Worm (Caenorhabditis elegans) whole organism, L4 larva: Measurements from ENCODE around the gene C25G4.17.

Experiments
- Y48G9A.11 ChIP-seq: fragments of 200-800 bp; sonication (Bioruptor generic); IDR thresholded peaks from 2 replicates; pipeline ENCODE4 v1.3.6; 2022; ENCODE audit warnings: missing genetic modification reagents, missing genetic modification characterization, missing compliant biosample characterization
- ceh-20 ChIP-seq: fragments of 200-800 bp; sonication (Bioruptor generic); IDR thresholded peaks from 2 replicates; pipeline ENCODE4 v1.3.6; 2022; ENCODE audit warnings: missing genetic modification reagents, missing genetic modification characterization, missing compliant biosample characterization
- ceh-44 ChIP-seq: fragments of 200-800 bp; sonication (Bioruptor generic); IDR thresholded peaks from 2 replicates; pipeline ENCODE4 v1.3.6; 2022; ENCODE audit warnings: missing genetic modification reagents, missing genetic modification characterization, missing compliant biosample characterization
- ceh-82 ChIP-seq: sonication (generic microtip); optimal IDR thresholded peaks from 2 replicates; lab custom pipeline; 2017; ENCODE audit warnings: missing biosample characterization, missing genetic modification characterization
- dmd-9 ChIP-seq: fragments of 200-800 bp; sonication (Bioruptor generic); IDR thresholded peaks from 2 replicates; pipeline ENCODE4 v1.3.6; 2022; ENCODE audit warnings: missing genetic modification reagents, missing genetic modification characterization, missing compliant biosample characterization
- hif-1 ChIP-seq, 2 experiments: sonication (generic microtip); optimal IDR thresholded peaks; 2 replicates each; lab custom pipeline; 2016 to 2017; ENCODE audit warnings: missing compliant biosample characterization in 2 of 2, missing genetic modification characterization in 2 of 2, missing genetic modification reagents in 2 of 2, missing genotype in 2 of 2, mild to moderate bottlenecking in 1 of 2
- jun-1 ChIP-seq: fragments of 150-350 bp; optimal IDR thresholded peaks from 2 replicates; lab custom pipeline; 2014; ENCODE audit warnings: missing biosample characterization, missing genetic modification reagents, missing genetic modification characterization
- lin-1 ChIP-seq: fragments of 200-800 bp; sonication (Bioruptor generic); IDR thresholded peaks from 2 replicates; pipeline ENCODE4 v1.3.6; 2022; ENCODE audit warnings: missing genetic modification reagents, missing genetic modification characterization, missing compliant biosample characterization
- madf-5 ChIP-seq, 2 experiments: fragments of 200-800 bp; sonication (Bioruptor generic); IDR thresholded peaks; 2 replicates each; pipeline ENCODE4 v1.3.6; 2022; ENCODE audit warnings: missing compliant biosample characterization in 2 of 2, missing genetic modification characterization in 2 of 2
- nhr-11 ChIP-seq: fragments of 150-350 bp; optimal IDR thresholded peaks from 2 replicates; lab custom pipeline; 2014; ENCODE audit warnings: missing biosample characterization, missing genetic modification characterization
- nhr-6 ChIP-seq: fragments of 150-350 bp; optimal IDR thresholded peaks from 2 replicates; lab custom pipeline; 2014; ENCODE audit warnings: missing biosample characterization, missing genetic modification characterization
- pha-4 ChIP-seq, 2 experiments: fragments of 150-350 bp in 1 of 2; fragments of 200-800 bp in 1 of 2; sonication (Bioruptor generic) in 1 of 2; IDR thresholded peaks in 1 of 2; optimal IDR thresholded peaks in 1 of 2; 2 replicates each; pipeline versions ENCODE4 v1.3.6 to Lab custom; 2014 to 2022; ENCODE audit warnings: missing genetic modification characterization in 2 of 2, missing genetic modification reagents in 2 of 2, missing biosample characterization in 1 of 2, missing compliant biosample characterization in 1 of 2
- unc-39 ChIP-seq: sonication (generic microtip); optimal IDR thresholded peaks from 2 replicates; lab custom pipeline; 2017; ENCODE audit warnings: missing biosample characterization, missing genetic modification characterization

ce11 chrIV:12467761-12468160 is 25.9 kb downstream of the C25G4.17 start:
- TF ChIP-seq madf-5 (GFP tag; IDR thresholded peaks at IDR 0.05; lab: Robert Waterston, UW) (no peak), ceh-44 (no peak), dmd-9 (no peak), nhr-11 (tag; lab: Kevin White, UChicago) (no peak), pha-4 (GFP tag; IDR thresholded peaks at IDR 0.05; lab: Robert Waterston, UW) (no peak), pha-4 (tag; optimal IDR thresholded peaks at IDR 0.05; lab: Kevin White, UChicago) (no peak), jun-1 (tag; lab: Kevin White, UChicago) (no peak), Y48G9A.11 (GFP tag; lab: Robert Waterston, UW) (no peak), lin-1 (GFP tag; lab: Robert Waterston, UW) (no peak), nhr-6 (tag; lab: Kevin White, UChicago) (no peak), ceh-82 (tag; lab: Kevin White, UChicago) (no peak), hif-1 (tag; optimal IDR thresholded peaks at IDR 0.05; lab: Kevin White, UChicago) (no peak), ceh-20 (no peak), unc-39 (tag; lab: Kevin White, UChicago) (no peak)
